Worm (Caenorhabditis elegans): Measurements from ENCODE around the gene dnj-5.

- TF ChIP-seq pqm-1 (tag; optimal IDR thresholded peaks at IDR 0.05) (no peak), nhr-47 (tag; optimal IDR thresholded peaks at IDR 0.05) (no peak), ceh-88 (GFP tag; IDR thresholded peaks at IDR 0.05) (no peak), blmp-1 (tag; optimal IDR thresholded peaks at IDR 0.05) (no peak), nhr-11 (tag; optimal IDR thresholded peaks at IDR 0.05) (no peak), nhr-28 (tag; optimal IDR thresholded peaks at IDR 0.05) (no peak)
These were observed 37.7 kb downstream of the dnj-5 start for ce11 chrII:6820278-6820971.
